Worm (Caenorhabditis elegans) whole organism, young adult: ENCODE measurements around the gene Y38F2AR.3.
A peak's percentile ranks its signal among the peaks of the same experiment; 100 is the strongest.

Source experiments
- F23B12.7 ChIP-seq: sonication (generic microtip); optimal IDR thresholded peaks from 2 replicates; lab custom pipeline; 2017; ENCODE audit warnings: missing genetic modification characterization, mild to moderate bottlenecking, missing compliant biosample characterization, antibody characterized with exemption, moderate library complexity; ENCODE audit not compliant: insufficient read depth
- F37B4.10 ChIP-seq: fragments of 200-800 bp; sonication (Bioruptor generic); IDR thresholded peaks from 2 replicates; pipeline ENCODE4 v1.3.6; 2022; ENCODE audit warnings: missing genetic modification characterization, missing compliant biosample characterization
- K11D2.4 ChIP-seq: fragments of 200-800 bp; sonication (Bioruptor generic); IDR thresholded peaks from 2 replicates; pipeline ENCODE4 v1.3.6; 2022; ENCODE audit warnings: missing genetic modification reagents, missing genetic modification characterization, missing compliant biosample characterization
- T26A5.8 ChIP-seq: sonication (generic microtip); optimal IDR thresholded peaks from 2 replicates; lab custom pipeline; 2016; ENCODE audit warnings: missing genetic modification characterization, missing compliant biosample characterization
- Y67H2A.10 ChIP-seq: fragments of 200-800 bp; sonication (Bioruptor generic); conservative IDR thresholded peaks from 2 replicates; pipeline ENCODE4 v1.3.6; 2022; ENCODE audit warnings: missing genetic modification reagents, missing genetic modification characterization, missing compliant biosample characterization
- Y79H2A.3 ChIP-seq: fragments of 200-800 bp; sonication (Bioruptor generic); conservative IDR thresholded peaks from 2 replicates; pipeline ENCODE4 v1.3.6; 2022; ENCODE audit warnings: missing genetic modification reagents, missing genetic modification characterization, missing compliant biosample characterization
- Y95B8A.8 ChIP-seq: fragments of 200-800 bp; sonication (Bioruptor generic); IDR thresholded peaks from 2 replicates; pipeline ENCODE4 v1.3.6; 2022; ENCODE audit warnings: missing genetic modification reagents, missing genetic modification characterization, missing compliant biosample characterization
- ccch-3 ChIP-seq: fragments of 200-800 bp; sonication (Bioruptor generic); optimal IDR thresholded peaks from 2 replicates; lab custom pipeline; 2018; ENCODE audit warnings: mild to moderate bottlenecking, missing genetic modification characterization, missing compliant biosample characterization
- cebp-1 ChIP-seq, 2 experiments: fragments of 200-800 bp in 1 of 2; sonication (Bioruptor generic) in 1 of 2; sonication (generic microtip) in 1 of 2; IDR thresholded peaks in 1 of 2; optimal IDR thresholded peaks in 1 of 2; 2 replicates each; pipeline versions ENCODE4 v1.3.6 to Lab custom; 2017 to 2022; ENCODE audit warnings: missing compliant biosample characterization in 2 of 2, missing genetic modification characterization in 2 of 2, mild to moderate bottlenecking in 1 of 2, missing genetic modification reagents in 1 of 2, moderate library complexity in 1 of 2
- ceh-79 ChIP-seq: sonication (generic microtip); optimal IDR thresholded peaks from 2 replicates; lab custom pipeline; 2017; ENCODE audit warnings: mild to moderate bottlenecking, missing genetic modification characterization, missing compliant biosample characterization
- efl-1 ChIP-seq: fragments of 150-350 bp; optimal IDR thresholded peaks from 2 replicates; lab custom pipeline; 2014; ENCODE audit warnings: missing biosample characterization, missing genetic modification reagents, missing genetic modification characterization
- egl-18 ChIP-seq: fragments of 200-800 bp; sonication (Bioruptor generic); IDR thresholded peaks from 2 replicates; pipeline ENCODE4 v1.3.6; 2022; ENCODE audit warnings: missing genetic modification reagents, missing genetic modification characterization, missing compliant biosample characterization
- egrh-3 ChIP-seq: fragments of 200-800 bp; sonication (Bioruptor generic); IDR thresholded peaks from 2 replicates; pipeline ENCODE4 v1.3.6; 2022; ENCODE audit warnings: missing genetic modification reagents, missing genetic modification characterization, missing compliant biosample characterization
- gei-17 ChIP-seq: fragments of 200-800 bp; sonication (Bioruptor generic); optimal IDR thresholded peaks from 2 replicates; lab custom pipeline; 2018; ENCODE audit warnings: mild to moderate bottlenecking, missing genetic modification characterization, missing compliant biosample characterization
- him-1 ChIP-seq: sonication (generic microtip); optimal IDR thresholded peaks from 2 replicates; lab custom pipeline; 2016; ENCODE audit warnings: missing genotype, missing genetic modification reagents, missing genetic modification characterization, missing compliant biosample characterization
- hlh-26 ChIP-seq: fragments of 200-800 bp; sonication (Bioruptor generic); conservative IDR thresholded peaks from 2 replicates; pipeline ENCODE4 v1.3.6; 2022; ENCODE audit warnings: missing genetic modification reagents, missing genetic modification characterization, missing compliant biosample characterization
- hmg-20 ChIP-seq: fragments of 200-800 bp; sonication (Bioruptor generic); IDR thresholded peaks from 2 replicates; pipeline ENCODE4 v1.3.6; 2022; ENCODE audit warnings: missing genetic modification reagents, missing genetic modification characterization, missing compliant biosample characterization
- let-607 ChIP-seq, 2 experiments: fragments of 200-800 bp in 1 of 2; sonication (Bioruptor generic) in 1 of 2; sonication (generic microtip) in 1 of 2; optimal IDR thresholded peaks; 2 replicates each; lab custom pipeline; 2016 to 2018; ENCODE audit warnings: mild to moderate bottlenecking in 2 of 2, missing compliant biosample characterization in 2 of 2, missing genetic modification characterization in 2 of 2, moderate library complexity in 2 of 2, missing genotype in 1 of 2
- lin-54 ChIP-seq: fragments of 200-800 bp; sonication (Bioruptor generic); optimal IDR thresholded peaks from 2 replicates; lab custom pipeline; 2018; ENCODE audit warnings: mild to moderate bottlenecking, missing genetic modification characterization, missing compliant biosample characterization
- lsy-27 ChIP-seq: sonication (generic microtip); optimal IDR thresholded peaks from 2 replicates; lab custom pipeline; 2017; ENCODE audit warnings: missing genetic modification characterization, mild to moderate bottlenecking, missing compliant biosample characterization, antibody characterized with exemption, missing genotype, borderline replicate concordance; ENCODE audit not compliant: insufficient read depth
- madf-10 ChIP-seq: sonication (generic microtip); optimal IDR thresholded peaks from 2 replicates; lab custom pipeline; 2016; ENCODE audit warnings: mild to moderate bottlenecking, missing genetic modification characterization, missing compliant biosample characterization
- madf-6 ChIP-seq: fragments of 200-800 bp; sonication (Bioruptor generic); IDR thresholded peaks from 2 replicates; pipeline ENCODE4 v1.3.6; 2022; ENCODE audit warnings: missing genetic modification reagents, missing genetic modification characterization, missing compliant biosample characterization
- mcd-1 ChIP-seq: fragments of 200-800 bp; sonication (Bioruptor generic); IDR thresholded peaks from 2 replicates; pipeline ENCODE4 v1.3.6; 2022; ENCODE audit warnings: missing genetic modification reagents, missing genetic modification characterization, missing compliant biosample characterization
- mel-28 ChIP-seq: sonication (generic microtip); optimal IDR thresholded peaks from 2 replicates; lab custom pipeline; 2016; ENCODE audit warnings: borderline replicate concordance, mild to moderate bottlenecking, missing genetic modification characterization, missing compliant biosample characterization
- mes-4 ChIP-seq: sonication (generic microtip); optimal IDR thresholded peaks from 2 replicates; lab custom pipeline; 2016; ENCODE audit warnings: missing genotype, missing genetic modification characterization, missing compliant biosample characterization
- mxl-1 ChIP-seq: sonication (generic microtip); optimal IDR thresholded peaks from 2 replicates; lab custom pipeline; 2016; ENCODE audit warnings: missing genetic modification characterization, missing compliant biosample characterization
- nfya-1 ChIP-seq: sonication (generic microtip); optimal IDR thresholded peaks from 2 replicates; lab custom pipeline; 2017; ENCODE audit warnings: antibody characterized with exemption, missing compliant biosample characterization, missing genetic modification characterization, borderline replicate concordance; ENCODE audit not compliant: insufficient read depth
- nfya-2 ChIP-seq: fragments of 200-800 bp; sonication (Bioruptor generic); IDR thresholded peaks from 2 replicates; pipeline ENCODE4 v1.3.6; 2022; ENCODE audit warnings: missing genetic modification reagents, missing genetic modification characterization, missing compliant biosample characterization
- nhr-179 ChIP-seq: sonication (generic microtip); optimal IDR thresholded peaks from 2 replicates; lab custom pipeline; 2016; ENCODE audit warnings: mild to moderate bottlenecking, missing genetic modification characterization, missing compliant biosample characterization
- rec-8 ChIP-seq, 2 experiments: sonication (generic microtip); optimal IDR thresholded peaks; 2 replicates each; lab custom pipeline; 2016; ENCODE audit warnings: mild to moderate bottlenecking in 2 of 2, missing genetic modification characterization in 2 of 2, missing genetic modification reagents in 2 of 2, missing genotype in 2 of 2, missing biosample characterization in 1 of 2, missing compliant biosample characterization in 1 of 2, moderate library complexity in 1 of 2
- rpc-1 ChIP-seq, 2 experiments: fragments of 150-350 bp in 1 of 2; sonication (generic microtip) in 1 of 2; optimal IDR thresholded peaks; 2 replicates each; lab custom pipeline; 2014 to 2018; ENCODE audit warnings: missing biosample characterization in 1 of 2, missing genetic modification characterization in 1 of 2, missing genetic modification reagents in 1 of 2, missing genotype in 1 of 2
- sea-2 ChIP-seq: fragments of 200-800 bp; sonication (Bioruptor generic); IDR thresholded peaks from 2 replicates; pipeline ENCODE4 v1.3.6; 2022; ENCODE audit warnings: missing genetic modification characterization, missing compliant biosample characterization
- snpc-1.1 ChIP-seq: sonication (generic microtip); optimal IDR thresholded peaks from 2 replicates; lab custom pipeline; 2017; ENCODE audit warnings: missing genetic modification characterization, mild to moderate bottlenecking, missing compliant biosample characterization, antibody characterized with exemption, moderate library complexity, missing genotype, missing genetic modification reagents; ENCODE audit not compliant: insufficient read depth
- snpc-1.3 ChIP-seq: sonication (generic microtip); optimal IDR thresholded peaks from 2 replicates; lab custom pipeline; 2017; ENCODE audit warnings: missing genetic modification characterization, mild to moderate bottlenecking, missing compliant biosample characterization, antibody characterized with exemption, moderate library complexity, missing genotype, missing genetic modification reagents; ENCODE audit not compliant: insufficient read depth
- snpc-3.4 ChIP-seq: sonication (generic microtip); optimal IDR thresholded peaks from 2 replicates; lab custom pipeline; 2017; ENCODE audit warnings: missing genetic modification characterization, mild to moderate bottlenecking, missing compliant biosample characterization, antibody characterized with exemption, moderate library complexity, missing genotype, missing genetic modification reagents
- snpc-4 ChIP-seq, 5 experiments: fragments of 150-350 bp in 1 of 5; sonication (generic microtip) in 4 of 5; optimal IDR thresholded peaks; 2 replicates each; lab custom pipeline; 2014 to 2018; ENCODE audit warnings: missing genetic modification characterization in 5 of 5, missing biosample characterization in 3 of 5, antibody characterized with exemption in 2 of 5, mild to moderate bottlenecking in 2 of 5, missing compliant biosample characterization in 2 of 5, missing genotype in 2 of 5, moderate library complexity in 2 of 5, missing genetic modification reagents in 1 of 5
- somi-1 ChIP-seq: fragments of 200-800 bp; sonication (Bioruptor generic); optimal IDR thresholded peaks from 2 replicates; lab custom pipeline; 2018; ENCODE audit warnings: mild to moderate bottlenecking, missing genetic modification characterization, missing compliant biosample characterization
- sptf-2 ChIP-seq: fragments of 200-800 bp; sonication (Bioruptor generic); optimal IDR thresholded peaks from 2 replicates; lab custom pipeline; 2018; ENCODE audit warnings: mild to moderate bottlenecking, missing genetic modification characterization, missing compliant biosample characterization
- tbp1 ChIP-seq: fragments of 200-800 bp; sonication (Bioruptor generic); optimal IDR thresholded peaks from 2 replicates; lab custom pipeline; 2018; ENCODE audit warnings: mild to moderate bottlenecking, missing genetic modification characterization, missing compliant biosample characterization
- tlf-1 ChIP-seq: fragments of 200-800 bp; sonication (Bioruptor generic); optimal IDR thresholded peaks from 2 replicates; lab custom pipeline; 2018; ENCODE audit warnings: mild to moderate bottlenecking, missing genetic modification characterization, missing compliant biosample characterization
- xnd-1 ChIP-seq: sonication (generic microtip); optimal IDR thresholded peaks from 2 replicates; lab custom pipeline; 2016; ENCODE audit warnings: missing genotype, missing genetic modification reagents, missing genetic modification characterization, missing compliant biosample characterization
- ztf-18 ChIP-seq: sonication (generic microtip); optimal IDR thresholded peaks from 2 replicates; lab custom pipeline; 2016; ENCODE audit warnings: missing genotype, mild to moderate bottlenecking, missing genetic modification characterization, missing compliant biosample characterization
- ztf-25 ChIP-seq: fragments of 200-800 bp; sonication (Bioruptor generic); IDR thresholded peaks from 2 replicates; pipeline ENCODE4 v1.3.6; 2022; ENCODE audit warnings: missing genetic modification reagents, missing genetic modification characterization, missing compliant biosample characterization
- ztf-6 ChIP-seq: fragments of 200-800 bp; sonication (Bioruptor generic); IDR thresholded peaks from 2 replicates; pipeline ENCODE4 v1.3.6; 2022; ENCODE audit warnings: missing genetic modification reagents, missing genetic modification characterization, missing compliant biosample characterization

Y38F2AR.3 gene

ce11 chrIV:2388949-2389495 lies 5.2 kb downstream of the Y38F2AR.3 start, which contains the start of gene trap-3:
Gene trap-3 (plus strand): TSS chrIV:2389445.
- TF ChIP-seq efl-1 (GFP tag; lab: Kevin White, UChicago) (peak; percentile 73), nhr-179 (no peak), mel-28 (peak; percentile 68), mes-4 (tag; lab: Kevin White, UChicago) (no peak), somi-1 (GFP tag; lab: Kevin White, UChicago) (peak; percentile 78), Y67H2A.10 (GFP tag; lab: Robert Waterston, UW) (peak; percentile 79), xnd-1 (tag; lab: Kevin White, UChicago) (peak; percentile 52), hlh-26 (GFP tag; lab: Robert Waterston, UW) (no peak), nfya-2 (0 out of 2 replicates have a peak, but pooled peaks have one; percentile 46), ztf-6 (GFP tag; lab: Robert Waterston, UW) (peak; percentile 89), madf-10 (peak; percentile 93), lsy-27 (tag; lab: Kevin White, UChicago) (peak; percentile 61), sea-2 (GFP tag; lab: Robert Waterston, UW) (0 out of 2 replicates have a peak, but pooled peaks have one; percentile 49), ceh-79 (peak; percentile 47), snpc-1.1 (tag; lab: Kevin White, UChicago) (peak; percentile 27), Y79H2A.3 (GFP tag; lab: Robert Waterston, UW) (peak; percentile 74), snpc-1.3 (tag; lab: Kevin White, UChicago) (peak; percentile 63), snpc-4 (GFP tag; optimal IDR thresholded peaks at IDR 0.05; lab: Kevin White, UChicago) (peak; percentile 64), snpc-4 (tag; optimal IDR thresholded peaks at IDR 0.05; lab: Kevin White, UChicago) (peak; percentile 84 to 88 (median 88)), T26A5.8 (tag; lab: Kevin White, UChicago) (no peak), K11D2.4 (GFP tag; lab: Robert Waterston, UW) (peak; percentile 94), tbp1 (GFP tag; lab: Kevin White, UChicago) (peak; percentile 77), tlf-1 (GFP tag; lab: Kevin White, UChicago) (peak; percentile 98), snpc-3.4 (tag; lab: Kevin White, UChicago) (peak; percentile 91), madf-6 (GFP tag; lab: Robert Waterston, UW) (peak; percentile 91), F23B12.7 (tag; lab: Kevin White, UChicago) (peak; percentile 91), egrh-3 (GFP tag; lab: Robert Waterston, UW) (peak; percentile 71), mxl-1 (tag; lab: Kevin White, UChicago) (no peak), sptf-2 (GFP tag; lab: Kevin White, UChicago) (no peak), egl-18 (peak; percentile 69; the same call in 1 of the 2 replicates), gei-17 (GFP tag; lab: Kevin White, UChicago) (peak; percentile 83), hmg-20 (peak; percentile 86), ztf-25 (GFP tag; lab: Robert Waterston, UW) (no peak), lin-54 (peak; percentile 97), ztf-18 (tag; lab: Kevin White, UChicago) (peak; percentile 89), rpc-1 (optimal IDR thresholded peaks at IDR 0.05; lab: Kevin White, UChicago) (peak; percentile 7), rpc-1 (tag; optimal IDR thresholded peaks at IDR 0.05; lab: Kevin White, UChicago) (no peak), nfya-1 (tag; lab: Kevin White, UChicago) (no peak), Y95B8A.8 (GFP tag; lab: Robert Waterston, UW) (peak; percentile 95), ccch-3 (no peak), cebp-1 (GFP tag; IDR thresholded peaks at IDR 0.05; lab: Robert Waterston, UW) (peak; percentile 78), cebp-1 (tag; optimal IDR thresholded peaks at IDR 0.05; lab: Kevin White, UChicago) (peak; percentile 94), him-1 (tag; lab: Kevin White, UChicago) (peak; percentile 89), mcd-1 (GFP tag; lab: Robert Waterston, UW) (peak; percentile 98), F37B4.10 (GFP tag; lab: Robert Waterston, UW) (0 out of 2 replicates have a peak, but pooled peaks have one; percentile 87), rec-8 (tag; optimal IDR thresholded peaks at IDR 0.05; lab: Kevin White, UChicago) (peak in 1 of 2 experiments; percentile 59), let-607 (tag; optimal IDR thresholded peaks at IDR 0.05; lab: Kevin White, UChicago) (peak; percentile 100)
